Fruit fly (Drosophila melanogaster) whole organism, wandering third instar larva: ENCODE measurements around the gene cyr.

ENCODE experiments used
- Abd-B ChIP-seq: fragments of >200 bp; optimal IDR thresholded peaks from 2 replicates; lab custom pipeline; 2017; ENCODE audit warnings: missing biosample characterization, missing genetic modification characterization
- CG32264 ChIP-seq: fragments of 200-800 bp; sonication (Bioruptor generic); optimal IDR thresholded peaks from 2 replicates; lab custom pipeline; 2016; ENCODE audit warnings: missing biosample characterization, missing genetic modification characterization
- CG9705 ChIP-seq: fragments of 200-800 bp; sonication (Bioruptor generic); optimal IDR thresholded peaks from 2 replicates; lab custom pipeline; 2018; ENCODE audit warnings: missing biosample characterization, mild to moderate bottlenecking, missing genetic modification characterization
- CrebA ChIP-seq: fragments of 200-800 bp; sonication (Bioruptor generic); optimal IDR thresholded peaks from 2 replicates; lab custom pipeline; 2016; ENCODE audit warnings: missing biosample characterization, mild to moderate bottlenecking, missing genetic modification characterization, borderline replicate concordance
- Dfd ChIP-seq: fragments of >200 bp; optimal IDR thresholded peaks from 2 replicates; lab custom pipeline; 2017; ENCODE audit warnings: missing biosample characterization, missing genetic modification characterization
- Dif ChIP-seq: fragments of 200-275, 200-300 bp; sonication (Bioruptor generic); optimal IDR thresholded peaks from 2 replicates; lab custom pipeline; 2018; ENCODE audit warnings: missing biosample characterization, missing genetic modification characterization; ENCODE audit not compliant: partially characterized antibody
- GATAd ChIP-seq: sonication (Bioruptor generic); optimal IDR thresholded peaks from 2 replicates; lab custom pipeline; 2016; ENCODE audit warnings: missing biosample characterization, missing genetic modification characterization
- HLH106 ChIP-seq: fragments of 200-800 bp; optimal IDR thresholded peaks from 3 replicates; lab custom pipeline; 2019; ENCODE audit warnings: missing biosample characterization, mild to moderate bottlenecking, missing genetic modification characterization, moderate library complexity
- Hnf4 ChIP-seq: fragments of 200-800 bp; sonication (Bioruptor generic); optimal IDR thresholded peaks from 2 replicates; lab custom pipeline; 2016; ENCODE audit warnings: missing biosample characterization, mild to moderate bottlenecking, missing genetic modification characterization
- Hr78 ChIP-seq: fragments of >200 bp; optimal IDR thresholded peaks from 2 replicates; lab custom pipeline; 2017; ENCODE audit warnings: missing biosample characterization, missing genetic modification characterization
- Hr83 ChIP-seq: fragments of 200-300 bp; sonication (Bioruptor generic); optimal IDR thresholded peaks from 2 replicates; lab custom pipeline; 2016; ENCODE audit warnings: missing biosample characterization, mild to moderate bottlenecking, missing genetic modification characterization, moderate library complexity; ENCODE audit not compliant: poor library complexity, severe bottlenecking
- Jra ChIP-seq: sonication (Bioruptor generic); optimal IDR thresholded peaks from 2 replicates; lab custom pipeline; 2016; ENCODE audit warnings: missing biosample characterization, missing genetic modification characterization
- Mio ChIP-seq: sonication (Bioruptor generic); optimal IDR thresholded peaks from 2 replicates; lab custom pipeline; 2016; ENCODE audit warnings: missing biosample characterization, missing genetic modification characterization
- Myc ChIP-seq: fragments of >200 bp; optimal IDR thresholded peaks from 2 replicates; lab custom pipeline; 2017
- N ChIP-seq: fragments of >200 bp; optimal IDR thresholded peaks from 2 replicates; lab custom pipeline; 2018; ENCODE audit warnings: missing biosample characterization, missing external identifiers, missing genetic modification characterization
- OdsH ChIP-seq: fragments of 200-800 bp; sonication (Bioruptor generic); optimal IDR thresholded peaks from 2 replicates; lab custom pipeline; 2016; ENCODE audit warnings: missing biosample characterization, mild to moderate bottlenecking, missing genetic modification characterization
- Rel ChIP-seq, 2 experiments: fragments of 200-800 bp; sonication (Bioruptor generic) in 1 of 2; optimal IDR thresholded peaks; 2 replicates in 1 of 2; 3 replicates in 1 of 2; lab custom pipeline; 2016 to 2019; ENCODE audit warnings: mild to moderate bottlenecking in 2 of 2, missing biosample characterization in 2 of 2, missing genetic modification characterization in 2 of 2, moderate library complexity in 1 of 2
- Sp1 ChIP-seq: fragments of 200-800 bp; sonication (Bioruptor generic); optimal IDR thresholded peaks from 3 replicates; lab custom pipeline; 2019; ENCODE audit warnings: missing biosample characterization, mild to moderate bottlenecking, missing genetic modification characterization, moderate library complexity
- Vsx2 ChIP-seq: fragments of 200-300, 225-300 bp; sonication (Bioruptor generic); optimal IDR thresholded peaks from 2 replicates; lab custom pipeline; 2018; ENCODE audit warnings: missing biosample characterization, missing genetic modification characterization; ENCODE audit not compliant: partially characterized antibody
- br ChIP-seq: fragments of 200-800 bp; sonication (Bioruptor generic); optimal IDR thresholded peaks from 2 replicates; lab custom pipeline; 2016; ENCODE audit warnings: missing biosample characterization, missing genetic modification characterization
- brk ChIP-seq: fragments of 200-800 bp; sonication (Bioruptor generic); optimal IDR thresholded peaks from 2 replicates; lab custom pipeline; 2016; ENCODE audit warnings: missing biosample characterization, mild to moderate bottlenecking, missing genetic modification characterization
- dl ChIP-seq, 2 experiments: fragments of 175-275, 200-275 bp in 1 of 2; fragments of 200-275 bp in 1 of 2; sonication (Bioruptor generic); optimal IDR thresholded peaks; lab custom pipeline; 2018; ENCODE audit warnings: mild to moderate bottlenecking in 2 of 2, missing biosample characterization in 2 of 2, missing genetic modification characterization in 2 of 2, moderate library complexity in 2 of 2; ENCODE audit not compliant: partially characterized antibody in 2 of 2, insufficient read depth in 1 of 2
- dmrt93B ChIP-seq: fragments of 200-800 bp; sonication (Bioruptor generic); optimal IDR thresholded peaks from 2 replicates; lab custom pipeline; 2018; ENCODE audit warnings: missing biosample characterization, mild to moderate bottlenecking, missing genetic modification characterization
- dsf ChIP-seq: sonication (Bioruptor generic); optimal IDR thresholded peaks from 2 replicates; lab custom pipeline; 2016; ENCODE audit warnings: missing biosample characterization, missing genetic modification characterization, borderline replicate concordance
- ey ChIP-seq: fragments of 200-800 bp; sonication (Bioruptor generic); optimal IDR thresholded peaks from 2 replicates; lab custom pipeline; 2016; ENCODE audit warnings: missing biosample characterization, missing genetic modification characterization
- foxo ChIP-seq, 2 experiments: fragments of 200-800 bp; sonication (Bioruptor generic); optimal IDR thresholded peaks; 2 replicates in 1 of 2; 3 replicates in 1 of 2; lab custom pipeline; 2016 to 2017; ENCODE audit warnings: missing biosample characterization in 2 of 2, missing genetic modification characterization in 2 of 2
- fru ChIP-seq: fragments of 200-800 bp; sonication (Bioruptor generic); optimal IDR thresholded peaks from 3 replicates; lab custom pipeline; 2016; ENCODE audit warnings: missing biosample characterization, mild to moderate bottlenecking, missing genetic modification characterization
- h ChIP-seq: fragments of 200-800 bp; sonication (Bioruptor generic); optimal IDR thresholded peaks from 3 replicates; lab custom pipeline; 2016; ENCODE audit warnings: missing biosample characterization, mild to moderate bottlenecking, missing genetic modification characterization
- jim ChIP-seq: fragments of 175-275, 200-325 bp; sonication (Bioruptor generic); optimal IDR thresholded peaks from 2 replicates; lab custom pipeline; 2016; ENCODE audit warnings: missing biosample characterization, mild to moderate bottlenecking, missing genetic modification characterization
- lola ChIP-seq: fragments of >200 bp; optimal IDR thresholded peaks from 2 replicates; lab custom pipeline; 2017; ENCODE audit warnings: missing biosample characterization, missing genetic modification characterization
- pan ChIP-seq: fragments of >200 bp; optimal IDR thresholded peaks from 2 replicates; lab custom pipeline; 2017
- psq ChIP-seq: fragments of 200-800 bp; sonication (Bioruptor generic); optimal IDR thresholded peaks from 3 replicates; lab custom pipeline; 2017; ENCODE audit warnings: missing biosample characterization, mild to moderate bottlenecking, missing genetic modification characterization, moderate library complexity
- rgr ChIP-seq: fragments of 200-800 bp; sonication (Bioruptor generic); optimal IDR thresholded peaks from 3 replicates; lab custom pipeline; 2016; ENCODE audit warnings: missing biosample characterization, mild to moderate bottlenecking, missing genetic modification characterization
- sage ChIP-seq: fragments of 200-800 bp; sonication (Bioruptor generic); optimal IDR thresholded peaks from 2 replicates; lab custom pipeline; 2016; ENCODE audit warnings: missing biosample characterization, mild to moderate bottlenecking, missing genetic modification characterization
- sv ChIP-seq: fragments of 200-800 bp; sonication (Bioruptor generic); optimal IDR thresholded peaks from 3 replicates; lab custom pipeline; 2016; ENCODE audit warnings: missing biosample characterization, missing genetic modification characterization
- tai ChIP-seq: sonication (Bioruptor generic); optimal IDR thresholded peaks from 2 replicates; lab custom pipeline; 2016; ENCODE audit warnings: missing biosample characterization, missing genetic modification characterization
- usp ChIP-seq: fragments of >200 bp; optimal IDR thresholded peaks from 2 replicates; lab custom pipeline; 2017; ENCODE audit warnings: missing biosample characterization, missing genetic modification characterization
- woc ChIP-seq: sonication (Bioruptor generic); optimal IDR thresholded peaks from 2 replicates; lab custom pipeline; 2016; ENCODE audit warnings: missing biosample characterization, mild to moderate bottlenecking, missing genetic modification characterization

The cyr gene

dm6 chrX:8113386-8114279 lies 21.9 kb downstream of the cyr start:
- TF ChIP-seq foxo (GFP tag; optimal IDR thresholded peaks at IDR 0.05; lab: Kevin White, UChicago) (peak in 1 of 2 experiments; percentile 58), Hr83 (GFP tag; lab: Kevin White, UChicago) (no peak), jim (GFP tag; lab: Kevin White, UChicago) (no peak), Myc (lab: Kevin White, UChicago) (no peak), N (no peak), sage (GFP tag; lab: Kevin White, UChicago) (no peak), dl (GFP tag; optimal IDR thresholded peaks at IDR 0.05; lab: Kevin White, UChicago; ENCODE audit: insufficient read depth in 1 of 2, partially characterized antibody in 2 of 2) (no peak), brk (GFP tag; lab: Kevin White, UChicago) (no peak), Dfd (no peak), dmrt93B (no peak), Hr78 (GFP tag; lab: Kevin White, UChicago) (no peak), ey (GFP tag; lab: Kevin White, UChicago) (peak; percentile 17), CrebA (GFP tag; lab: Kevin White, UChicago) (no peak), psq (GFP tag; lab: Kevin White, UChicago) (peak; percentile 36), tai (GFP tag; lab: Kevin White, UChicago) (no peak), br (GFP tag; lab: Kevin White, UChicago) (peak; percentile 47), fru (peak; percentile 42), rgr (GFP tag; lab: Kevin White, UChicago) (peak; percentile 33), Abd-B (no peak), Hnf4 (peak; percentile 27), Rel (GFP tag; optimal IDR thresholded peaks at IDR 0.05; lab: Kevin White, UChicago) (no peak), Rel (tag; optimal IDR thresholded peaks at IDR 0.05; lab: Kevin White, UChicago) (peak; percentile 91), lola (GFP tag; lab: Kevin White, UChicago) (no peak), sv (GFP tag; lab: Kevin White, UChicago) (peak; percentile 29), Dif (GFP tag; lab: Kevin White, UChicago) (no peak), HLH106 (peak; percentile 22), woc (GFP tag; lab: Kevin White, UChicago) (no peak), pan (lab: Kevin White, UChicago) (no peak), GATAd (GFP tag; lab: Kevin White, UChicago) (no peak), Mio (GFP tag; lab: Kevin White, UChicago) (no peak), Vsx2 (GFP tag; lab: Kevin White, UChicago) (no peak), Sp1 (no peak), usp (GFP tag; lab: Kevin White, UChicago) (no peak), dsf (GFP tag; lab: Kevin White, UChicago) (no peak), h (GFP tag; lab: Kevin White, UChicago) (peak; percentile 46), CG32264 (GFP tag; lab: Kevin White, UChicago) (no peak), Jra (no peak), CG9705 (no peak), OdsH (GFP tag; lab: Kevin White, UChicago) (no peak)

- TF ChIP-seq N (no peak), fru (peak; percentile 62), br (GFP tag; lab: Kevin White, UChicago) (no peak), ey (GFP tag; lab: Kevin White, UChicago) (peak; percentile 53), CrebA (GFP tag; lab: Kevin White, UChicago) (no peak), rgr (GFP tag; lab: Kevin White, UChicago) (peak; percentile 32), woc (GFP tag; lab: Kevin White, UChicago) (no peak), Dif (GFP tag; lab: Kevin White, UChicago) (no peak), jim (GFP tag; lab: Kevin White, UChicago) (no peak), Rel (GFP tag; optimal IDR thresholded peaks at IDR 0.05; lab: Kevin White, UChicago) (no peak), Rel (tag; optimal IDR thresholded peaks at IDR 0.05; lab: Kevin White, UChicago) (no peak), sv (GFP tag; lab: Kevin White, UChicago) (no peak), OdsH (GFP tag; lab: Kevin White, UChicago) (peak; percentile 20), dmrt93B (no peak), Hnf4 (no peak), pan (lab: Kevin White, UChicago) (no peak), dl (GFP tag; optimal IDR thresholded peaks at IDR 0.05; lab: Kevin White, UChicago; ENCODE audit: insufficient read depth in 1 of 2, partially characterized antibody in 2 of 2) (no peak), sage (GFP tag; lab: Kevin White, UChicago) (no peak), foxo (GFP tag; optimal IDR thresholded peaks at IDR 0.05; lab: Kevin White, UChicago) (peak in 1 of 2 experiments; percentile 58), Jra (no peak), h (GFP tag; lab: Kevin White, UChicago) (peak; percentile 11), Dfd (peak; percentile 40), Mio (GFP tag; lab: Kevin White, UChicago) (no peak), Sp1 (peak; percentile 27), HLH106 (no peak)
- TF ChIP-seq, all 38 proteins: peak for 8
Measured at dm6 chrX:8112715-8113114, 22.8 kb downstream of the cyr start.
